Fruit fly (Drosophila melanogaster): ENCODE measurements around the gene Sas10.
A peak's percentile ranks its signal among the peaks of the same experiment; 100 is the strongest.

The Sas10 gene

DNA sequence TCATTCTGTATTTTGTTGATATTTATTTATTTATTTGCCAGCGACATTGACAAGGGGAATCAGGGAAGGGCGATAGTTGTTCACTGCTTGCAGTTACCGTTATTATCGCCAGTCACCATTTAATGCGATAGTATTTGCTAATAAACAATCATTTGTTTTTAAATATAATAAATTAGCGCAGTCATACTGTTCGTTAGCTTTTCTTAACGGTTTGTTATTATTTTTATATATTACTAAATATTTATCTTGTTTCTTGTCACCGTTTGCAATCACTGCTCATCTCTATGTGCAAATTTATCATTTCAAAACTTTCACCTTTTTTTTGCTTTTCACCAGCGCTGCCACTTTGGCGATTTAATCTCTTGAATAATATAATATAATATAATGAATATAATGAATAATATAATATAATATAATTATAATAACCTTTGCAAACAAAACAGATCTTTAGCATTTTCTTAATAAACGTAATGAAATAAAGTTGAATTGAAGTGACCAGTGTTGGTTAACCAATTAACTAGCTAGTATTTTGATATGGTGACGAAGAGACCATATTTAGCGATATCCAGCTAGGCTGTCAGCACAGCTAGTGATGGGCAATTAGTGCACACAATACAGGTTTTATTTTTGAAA, 12.2 kb downstream of the Sas10 start, which contains the start of the genes CG3309 and XRCC1 (continued):
- no peak for TF ChIP-seq pnt (GFP tag; optimal IDR thresholded peaks at IDR 0.05)
- no peak for TF ChIP-seq grn (GFP tag; optimal IDR thresholded peaks at IDR 0.05)
- no peak for TF ChIP-seq otp (GFP tag; IDR thresholded peaks at IDR 0.05)
- peak; percentile 14 for TF ChIP-seq CG10147 (GFP tag; optimal IDR thresholded peaks at IDR 0.05)
- no peak for TF ChIP-seq oc (tag; optimal IDR thresholded peaks at IDR 0.05)
- no peak for TF ChIP-seq wek (GFP tag; optimal IDR thresholded peaks at IDR 0.05)
- peak; percentile 96 for TF ChIP-seq CG16813 (GFP tag; IDR thresholded peaks at IDR 0.05; ENCODE audit: partially characterized antibody)
- TF ChIP-seq kah (GFP tag; optimal IDR thresholded peaks at IDR 0.05) = no peak
- no peak for TF ChIP-seq Hand (GFP tag; optimal IDR thresholded peaks at IDR 0.05)
- peak; percentile 47 for TF ChIP-seq CG17829 (tag; optimal IDR thresholded peaks at IDR 0.05)
- TF ChIP-seq CG17568 (GFP tag; optimal IDR thresholded peaks at IDR 0.05) = no peak
- no peak for TF ChIP-seq CHES-1-like (GFP tag; optimal IDR thresholded peaks at IDR 0.05)
- no peak for TF ChIP-seq CG12155 (GFP tag; optimal IDR thresholded peaks at IDR 0.05)
- peak; percentile 73 for TF ChIP-seq Opbp (GFP tag; IDR thresholded peaks at IDR 0.05; ENCODE audit: partially characterized antibody)
- TF ChIP-seq CG6175 (GFP tag; IDR thresholded peaks at IDR 0.05) = no peak
- TF ChIP-seq CG11093 (GFP tag; IDR thresholded peaks at IDR 0.05) = no peak
- no peak for TF ChIP-seq CG10274 (GFP tag; optimal IDR thresholded peaks at IDR 0.05)
- peak; percentile 27; the same call in 1 of the 2 replicates for TF ChIP-seq peb (GFP tag; IDR thresholded peaks at IDR 0.05)
- peak; percentile 42 for TF ChIP-seq CG17359 (tag; optimal IDR thresholded peaks at IDR 0.05)
- TF ChIP-seq Antp (GFP tag; optimal IDR thresholded peaks at IDR 0.05) = no peak
- no peak for TF ChIP-seq CG4854 (GFP tag; optimal IDR thresholded peaks at IDR 0.05)
- TF ChIP-seq CG12219 (GFP tag; optimal IDR thresholded peaks at IDR 0.05) = no peak
- no peak for TF ChIP-seq slp2 (GFP tag; optimal IDR thresholded peaks at IDR 0.05)
- TF ChIP-seq CG12299 (tag; optimal IDR thresholded peaks at IDR 0.05) = no peak
- no peak for TF ChIP-seq CG15011 (GFP tag; optimal IDR thresholded peaks at IDR 0.05)
- peak; percentile 86 for TF ChIP-seq CG14860 (GFP tag; IDR thresholded peaks at IDR 0.05; ENCODE audit: partially characterized antibody)
- TF ChIP-seq Chrac-16 (GFP tag; optimal IDR thresholded peaks at IDR 0.05) = peak; percentile 13
- TF ChIP-seq zf30C (GFP tag; optimal IDR thresholded peaks at IDR 0.05) = no peak
- TF ChIP-seq pb (GFP tag; optimal IDR thresholded peaks at IDR 0.05) = no peak
- TF ChIP-seq CG4820 (GFP tag; optimal IDR thresholded peaks at IDR 0.05) = peak; percentile 26
- peak; percentile 58 for TF ChIP-seq tgo (GFP tag; IDR thresholded peaks at IDR 0.05)
- peak; percentile 36 for TF ChIP-seq gsb-n (tag; optimal IDR thresholded peaks at IDR 0.05)
- peak; percentile 28 for TF ChIP-seq CG4424 (GFP tag; optimal IDR thresholded peaks at IDR 0.05)
- peak; percentile 28; the same call in 1 of the 2 replicates for TF ChIP-seq CG6272 (GFP tag; IDR thresholded peaks at IDR 0.05)
- TF ChIP-seq twi (tag; optimal IDR thresholded peaks at IDR 0.05) = no peak
- TF ChIP-seq vfl (GFP tag; optimal IDR thresholded peaks at IDR 0.05) = no peak
- 0 out of 2 replicates have a peak, but pooled peaks have one; percentile 36 for TF ChIP-seq Drgx (GFP tag; IDR thresholded peaks at IDR 0.05)
- no peak; the same call in 1 of the 2 replicates for TF ChIP-seq CG32767 (GFP tag; IDR thresholded peaks at IDR 0.05)
- no peak for TF ChIP-seq CkIIα-i1 (GFP tag; IDR thresholded peaks at IDR 0.05)

DNA sequence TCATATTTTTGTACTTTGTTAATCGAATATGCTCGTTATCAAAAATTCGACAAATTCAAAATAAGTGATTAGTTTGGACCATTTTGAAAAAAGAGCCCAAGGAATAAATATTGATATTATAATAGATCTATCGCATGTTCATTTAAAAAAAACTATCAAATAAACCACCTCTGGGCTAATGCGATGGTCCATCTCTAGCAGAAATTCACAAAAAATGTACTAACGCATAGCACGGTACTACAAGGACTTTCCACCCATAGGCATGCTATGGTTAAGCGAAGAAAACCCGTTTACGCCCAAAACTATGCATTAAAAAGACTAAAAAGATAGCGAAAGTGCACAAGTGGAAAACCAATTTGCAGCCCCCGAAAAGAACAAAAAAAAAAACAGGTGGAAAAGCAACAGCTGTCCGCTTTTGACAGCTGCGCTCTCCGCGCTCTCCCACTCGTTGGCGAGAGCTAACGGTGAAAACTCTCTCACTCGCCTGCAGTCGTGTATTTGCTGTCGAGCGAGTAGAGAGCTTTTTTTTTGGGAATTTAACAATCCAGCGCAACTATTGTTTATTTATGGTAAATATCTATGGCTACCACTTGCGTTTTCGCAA, 15.2 kb downstream of the Sas10 start, which contains the start of gene CanB:
TSS of gene CanB (plus strand) at position 241 of the 604 bp plus-strand sequence.
- no peak for TF ChIP-seq ERR (GFP tag; optimal IDR thresholded peaks at IDR 0.05)
- TF ChIP-seq btn (GFP tag; optimal IDR thresholded peaks at IDR 0.05) = no peak
- peak; percentile 38 for TF ChIP-seq CG3995 (GFP tag; optimal IDR thresholded peaks at IDR 0.05)
- no peak for TF ChIP-seq cato (GFP tag; optimal IDR thresholded peaks at IDR 0.05; ENCODE audit: borderline replicate concordance)
- TF ChIP-seq slou (GFP tag; optimal IDR thresholded peaks at IDR 0.05) = no peak
- TF ChIP-seq eyg (GFP tag; optimal IDR thresholded peaks at IDR 0.05) = no peak
- no peak for TF ChIP-seq CG15073 (GFP tag; optimal IDR thresholded peaks at IDR 0.05)
- TF ChIP-seq CG7928 (GFP tag; optimal IDR thresholded peaks at IDR 0.05) = no peak
- TF ChIP-seq Adf1 (GFP tag; IDR thresholded peaks at IDR 0.05) = no peak
- TF ChIP-seq mirr (GFP tag; optimal IDR thresholded peaks at IDR 0.05) = no peak
- TF ChIP-seq ham (GFP tag; IDR thresholded peaks at IDR 0.05) = no peak
- TF ChIP-seq trem (tag; optimal IDR thresholded peaks at IDR 0.05) = no peak
- no peak for TF ChIP-seq hth (optimal IDR thresholded peaks at IDR 0.05)
- TF ChIP-seq disco-r (GFP tag; optimal IDR thresholded peaks at IDR 0.05) = no peak

Data from whole organism, embryonic.